Fruit fly (Drosophila melanogaster) whole organism, embryonic: ENCODE data around the gene RpL21.

Experiments used
- Atf6 ChIP-seq: fragments of 200-800 bp; sonication (Bioruptor generic); IDR thresholded peaks from 2 replicates; pipeline ENCODE4 v1.3.6; 2022; ENCODE audit warnings: missing biosample characterization, missing genetic modification characterization
- CG1024 ChIP-seq: fragments of 200-800 bp; sonication (Bioruptor generic); IDR thresholded peaks from 2 replicates; pipeline ENCODE4 v1.3.6; 2022; ENCODE audit warnings: missing biosample characterization, missing genetic modification characterization
- CG10366 ChIP-seq: fragments of 200-800 bp; sonication (Bioruptor generic); IDR thresholded peaks from 2 replicates; pipeline ENCODE4 v1.3.6; 2022; ENCODE audit warnings: missing biosample characterization, missing genetic modification characterization
- CG11723 ChIP-seq: fragments of 200-800 bp; sonication (Bioruptor generic); optimal IDR thresholded peaks from 2 replicates; lab custom pipeline; 2017; ENCODE audit warnings: missing biosample characterization, mild to moderate bottlenecking, missing genetic modification characterization
- CG12236 ChIP-seq: fragments of 200-800 bp; sonication (Bioruptor generic); optimal IDR thresholded peaks from 2 replicates; lab custom pipeline; 2016; ENCODE audit warnings: missing biosample characterization, missing genetic modification characterization
- CG16863 ChIP-seq: fragments of 200-800 bp; sonication (Bioruptor generic); optimal IDR thresholded peaks from 3 replicates; lab custom pipeline; 2016; ENCODE audit warnings: missing biosample characterization, missing genetic modification characterization
- CG17186 ChIP-seq: fragments of 200-800 bp; sonication (Bioruptor generic); optimal IDR thresholded peaks from 3 replicates; lab custom pipeline; 2017; ENCODE audit warnings: missing biosample characterization, missing genetic modification reagents, missing genetic modification characterization
- CG17361 ChIP-seq: fragments of 200-800 bp; sonication (Bioruptor generic); IDR thresholded peaks from 3 replicates; pipeline ENCODE4 v1.3.6; 2022; ENCODE audit warnings: missing biosample characterization, missing genetic modification characterization
- CG17802 ChIP-seq: fragments of 200-800 bp; sonication (Bioruptor generic); optimal IDR thresholded peaks from 2 replicates; lab custom pipeline; 2018; ENCODE audit warnings: missing biosample characterization, mild to moderate bottlenecking, missing genetic modification characterization, moderate library complexity
- CG17912 ChIP-seq: fragments of 200-800 bp; sonication (Bioruptor generic); optimal IDR thresholded peaks from 2 replicates; lab custom pipeline; 2018; ENCODE audit warnings: missing biosample characterization, mild to moderate bottlenecking, missing genetic modification characterization
- CG2116 ChIP-seq: fragments of 200-800 bp; sonication (Bioruptor generic); optimal IDR thresholded peaks from 3 replicates; lab custom pipeline; 2018; ENCODE audit warnings: missing biosample characterization, mild to moderate bottlenecking, missing genetic modification characterization
- CG2120 ChIP-seq: fragments of 200-800 bp; sonication (Bioruptor generic); optimal IDR thresholded peaks from 3 replicates; lab custom pipeline; 2016; ENCODE audit warnings: missing biosample characterization, missing genetic modification characterization
- CG2199 ChIP-seq: fragments of 200-800 bp; sonication (Bioruptor generic); IDR thresholded peaks from 3 replicates; pipeline ENCODE4 v1.3.6; 2022; ENCODE audit warnings: missing biosample characterization, missing genetic modification characterization
- CG30431 ChIP-seq: fragments of 200-800 bp; sonication (Bioruptor generic); optimal IDR thresholded peaks from 2 replicates; lab custom pipeline; 2017; ENCODE audit warnings: missing biosample characterization, missing genetic modification characterization
- CG33213 ChIP-seq: fragments of 200-800 bp; sonication (Bioruptor generic); optimal IDR thresholded peaks from 3 replicates; lab custom pipeline; 2016; ENCODE audit warnings: missing biosample characterization, missing genetic modification characterization
- CG33557 ChIP-seq: fragments of 200-800 bp; sonication (Bioruptor generic); optimal IDR thresholded peaks from 2 replicates; lab custom pipeline; 2019; ENCODE audit warnings: missing biosample characterization, mild to moderate bottlenecking, missing genetic modification characterization, moderate library complexity
- CG4730 ChIP-seq: fragments of 200-800 bp; sonication (Bioruptor generic); IDR thresholded peaks from 2 replicates; pipeline ENCODE4 v1.3.6; 2022; ENCODE audit warnings: missing biosample characterization, missing genetic modification characterization
- CG6254 ChIP-seq: fragments of 200-800 bp; sonication (Bioruptor generic); optimal IDR thresholded peaks from 3 replicates; lab custom pipeline; 2017; ENCODE audit warnings: mild to moderate bottlenecking, missing biosample characterization, missing genetic modification reagents, missing genetic modification characterization
- CG7357 ChIP-seq: fragments of 200-800 bp; sonication (Bioruptor generic); IDR thresholded peaks from 3 replicates; pipeline ENCODE4 v1.3.6; 2022; ENCODE audit warnings: missing biosample characterization, missing genetic modification characterization
- CG7928 ChIP-seq: fragments of 200-800 bp; sonication (Bioruptor generic); optimal IDR thresholded peaks from 2 replicates; lab custom pipeline; 2017; ENCODE audit warnings: missing biosample characterization, mild to moderate bottlenecking, missing genetic modification characterization
- CG7987 ChIP-seq: fragments of 200-800 bp; sonication (Bioruptor generic); optimal IDR thresholded peaks from 2 replicates; lab custom pipeline; 2018; ENCODE audit warnings: missing biosample characterization, mild to moderate bottlenecking, missing genetic modification characterization, moderate library complexity
- CG8089 ChIP-seq: fragments of 200-800 bp; sonication (Bioruptor generic); optimal IDR thresholded peaks from 3 replicates; lab custom pipeline; 2016; ENCODE audit warnings: missing biosample characterization, missing genetic modification characterization
- CG9876 ChIP-seq: fragments of 200-800 bp; sonication (Bioruptor generic); optimal IDR thresholded peaks from 2 replicates; lab custom pipeline; 2016; ENCODE audit warnings: missing biosample characterization, missing genetic modification characterization
- Dfd ChIP-seq, 2 experiments: fragments of >200 bp; optimal IDR thresholded peaks; 2 replicates each; lab custom pipeline; 2017; ENCODE audit warnings: missing biosample characterization in 2 of 2, missing genetic modification characterization in 2 of 2
- Dref ChIP-seq: fragments of 200-800 bp; sonication (Bioruptor generic); IDR thresholded peaks from 2 replicates; pipeline ENCODE4 v1.3.6; 2022; ENCODE audit warnings: missing biosample characterization, missing genetic modification characterization
- Ets65A ChIP-seq: fragments of 200-800 bp; sonication (Bioruptor generic); peaks from one replicate; lab custom pipeline; 2016; ENCODE audit warnings: missing biosample characterization, missing genetic modification characterization
- Ets97D ChIP-seq: fragments of 200-800 bp; sonication (Bioruptor generic); optimal IDR thresholded peaks from 3 replicates; lab custom pipeline; 2016; ENCODE audit warnings: missing biosample characterization, missing genetic modification characterization
- HmgZ ChIP-seq: fragments of 200-800 bp; sonication (Bioruptor generic); optimal IDR thresholded peaks from 2 replicates; lab custom pipeline; 2018; ENCODE audit warnings: missing biosample characterization, mild to moderate bottlenecking, missing genetic modification characterization
- Hr78 ChIP-seq, 2 experiments: fragments of 200-800 bp in 1 of 2; fragments of >200 bp in 1 of 2; sonication (Bioruptor generic) in 1 of 2; optimal IDR thresholded peaks; 2 replicates each; lab custom pipeline; 2017 to 2019; ENCODE audit warnings: missing biosample characterization in 2 of 2, missing genetic modification characterization in 2 of 2, mild to moderate bottlenecking in 1 of 2, moderate library complexity in 1 of 2
- Kr ChIP-seq: fragments of 200-800 bp; sonication (Bioruptor generic); optimal IDR thresholded peaks from 2 replicates; lab custom pipeline; 2017; ENCODE audit warnings: missing biosample characterization, mild to moderate bottlenecking, missing genetic modification characterization
- Sry-δ ChIP-seq: fragments of 200-800 bp; sonication (Bioruptor generic); optimal IDR thresholded peaks from 2 replicates; lab custom pipeline; 2016; ENCODE audit warnings: missing biosample characterization, missing genetic modification characterization
- YL-1 ChIP-seq: fragments of 200-800 bp; sonication (Bioruptor generic); optimal IDR thresholded peaks from 3 replicates; lab custom pipeline; 2017; ENCODE audit warnings: missing biosample characterization, mild to moderate bottlenecking, missing genetic modification characterization
- amos ChIP-seq: fragments of 200-800 bp; sonication (Bioruptor generic); IDR thresholded peaks from 2 replicates; pipeline ENCODE4 v1.3.6; 2022; ENCODE audit warnings: missing biosample characterization, missing genetic modification characterization; ENCODE audit not compliant: partially characterized antibody
- dmrt11E ChIP-seq: fragments of 200-800 bp; sonication (Bioruptor generic); optimal IDR thresholded peaks from 3 replicates; lab custom pipeline; 2018; ENCODE audit warnings: missing biosample characterization, mild to moderate bottlenecking, missing genetic modification characterization, moderate library complexity
- eve ChIP-seq, 2 experiments: fragments of >200 bp; optimal IDR thresholded peaks; 2 replicates each; lab custom pipeline; 2017; ENCODE audit warnings: missing biosample characterization in 2 of 2, missing genetic modification characterization in 2 of 2
- jumu ChIP-seq: fragments of 200-800 bp; sonication (Bioruptor generic); optimal IDR thresholded peaks from 3 replicates; lab custom pipeline; 2016; ENCODE audit warnings: missing biosample characterization, missing genetic modification characterization
- mld ChIP-seq: fragments of 200-800 bp; sonication (Bioruptor generic); IDR thresholded peaks from 3 replicates; pipeline ENCODE4 v1.3.6; 2022; ENCODE audit warnings: missing biosample characterization, missing genetic modification characterization; ENCODE audit not compliant: partially characterized antibody
- pfk ChIP-seq: fragments of 200-800 bp; sonication (Bioruptor generic); optimal IDR thresholded peaks from 2 replicates; lab custom pipeline; 2018; ENCODE audit warnings: missing biosample characterization, mild to moderate bottlenecking, missing genetic modification characterization, moderate library complexity
- phol ChIP-seq: fragments of 200-800 bp; sonication (Bioruptor generic); optimal IDR thresholded peaks from 3 replicates; lab custom pipeline; 2018; ENCODE audit warnings: missing biosample characterization, mild to moderate bottlenecking, missing genetic modification characterization, moderate library complexity
- trem ChIP-seq: fragments of 200-800 bp; optimal IDR thresholded peaks from 3 replicates; lab custom pipeline; 2019; ENCODE audit warnings: missing biosample characterization, mild to moderate bottlenecking, missing genetic modification characterization, moderate library complexity
- ttk ChIP-seq: fragments of 200-800 bp; sonication (Bioruptor generic); IDR thresholded peaks from 2 replicates; pipeline ENCODE4 v2.1.2; 2022; ENCODE audit warnings: missing biosample characterization, missing genetic modification characterization
- z ChIP-seq: fragments of 200-800 bp; sonication (Bioruptor generic); IDR thresholded peaks from 3 replicates; pipeline ENCODE4 v1.3.6; 2022; ENCODE audit warnings: missing biosample characterization, missing genetic modification characterization

RpL21 gene

DNA sequence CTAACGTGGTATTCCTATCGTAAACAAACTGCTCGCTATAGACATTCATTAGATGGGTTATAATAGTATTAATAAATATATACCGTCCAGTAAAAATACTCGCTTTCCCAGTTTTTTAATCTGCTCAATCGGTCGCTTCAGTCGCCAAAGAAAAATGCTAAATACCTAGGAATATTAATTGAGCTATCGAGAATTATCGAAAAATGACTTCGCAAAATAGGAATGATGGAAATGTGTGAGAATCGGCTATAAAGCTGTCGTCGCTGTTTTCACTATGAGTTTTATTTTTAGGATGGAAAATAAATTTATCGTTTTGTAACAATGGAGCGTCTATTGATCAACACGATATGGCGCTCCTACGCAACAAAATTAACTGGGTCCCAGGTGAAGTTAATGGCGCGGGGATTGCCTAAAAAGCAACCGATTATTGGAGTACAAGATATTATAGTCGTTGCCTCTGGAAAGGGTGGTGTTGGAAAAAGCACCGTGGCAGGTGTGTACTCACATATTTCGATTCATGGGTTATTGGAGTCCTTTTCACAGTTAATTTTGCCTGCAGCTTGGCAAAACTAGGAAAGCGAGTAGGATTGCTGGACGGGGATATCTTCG, 8.0 kb downstream of the RpL21 start, which contains the start of gene Nubpl (continued):
- TF ChIP-seq phol (tag; lab: Kevin White, UChicago) (peak; percentile 78), CG17912 (GFP tag; lab: Kevin White, UChicago) (no peak), CG7357 (peak; percentile 95), ttk (GFP tag; lab: Robert Waterston, UW) (no peak), CG9876 (GFP tag; lab: Kevin White, UChicago) (no peak), z (GFP tag; lab: Robert Waterston, UW) (no peak), Ets97D (GFP tag; lab: Kevin White, UChicago) (peak; percentile 41), CG2116 (GFP tag; lab: Kevin White, UChicago) (peak; percentile 64), CG1024 (peak; percentile 98), jumu (GFP tag; lab: Kevin White, UChicago) (no peak), amos (GFP tag; lab: Robert Waterston, UW) (peak; percentile 21; the same call in 1 of the 2 replicates), CG16863 (GFP tag; lab: Kevin White, UChicago) (no peak), Dref (peak; percentile 64), dmrt11E (tag; lab: Kevin White, UChicago) (peak; percentile 21), mld (no peak), CG4730 (GFP tag; lab: Robert Waterston, UW) (no peak), CG30431 (GFP tag; lab: Kevin White, UChicago) (no peak), CG17186 (GFP tag; lab: Kevin White, UChicago) (peak; percentile 10), CG33213 (GFP tag; lab: Kevin White, UChicago) (peak; percentile 36), CG2199 (GFP tag; lab: Robert Waterston, UW) (0 out of 3 replicates have a peak, but pooled peaks have one; percentile 32), trem (tag; lab: Kevin White, UChicago) (peak; percentile 55), HmgZ (peak; percentile 19), Atf6 (GFP tag; lab: Robert Waterston, UW) (no peak), Kr (GFP tag; lab: Kevin White, UChicago) (no peak), CG6254 (no peak), Hr78 (GFP tag; optimal IDR thresholded peaks at IDR 0.05; lab: Kevin White, UChicago) (no peak), eve (GFP tag; optimal IDR thresholded peaks at IDR 0.05; lab: Kevin White, UChicago) (no peak), CG7987 (no peak), CG17802 (tag; lab: Kevin White, UChicago) (peak; percentile 98), CG12236 (GFP tag; lab: Kevin White, UChicago) (no peak), CG33557 (GFP tag; lab: Kevin White, UChicago) (no peak), YL-1 (GFP tag; lab: Kevin White, UChicago) (peak; percentile 13), Dfd (GFP tag; optimal IDR thresholded peaks at IDR 0.05; lab: Kevin White, UChicago) (peak in 1 of 2 experiments; percentile 32), Ets65A (GFP tag; lab: Kevin White, UChicago) (peak; percentile 58), pfk (GFP tag; lab: Kevin White, UChicago) (peak; percentile 52), CG8089 (GFP tag; lab: Kevin White, UChicago) (peak; percentile 20), CG11723 (GFP tag; lab: Kevin White, UChicago) (peak; percentile 99), CG7928 (no peak), CG17361 (GFP tag; lab: Robert Waterston, UW) (peak; percentile 48; the same call in 1 of the 3 replicates), CG2120 (GFP tag; lab: Kevin White, UChicago) (no peak), Sry-δ (GFP tag; lab: Kevin White, UChicago) (peak; percentile 41), CG10366 (GFP tag; lab: Robert Waterston, UW) (no peak)
- TF ChIP-seq, all 482 proteins: peak for 42
